Fruit fly (Drosophila melanogaster) whole organism, pupa: ENCODE results near the gene CG32801.

Experiments
- CG10348 ChIP-seq: fragments of 200-800 bp; sonication (Bioruptor generic); IDR thresholded peaks from 2 replicates; pipeline ENCODE4 v1.3.6; 2022; ENCODE audit warnings: missing biosample characterization, missing genetic modification characterization
- CG12605 ChIP-seq: fragments of 200-800 bp; sonication (Bioruptor generic); IDR thresholded peaks from 2 replicates; pipeline ENCODE4 v1.3.6; 2022; ENCODE audit warnings: missing biosample characterization, missing genetic modification characterization
- CG13204 ChIP-seq: fragments of 200-800 bp; sonication (Bioruptor generic); optimal IDR thresholded peaks from 2 replicates; lab custom pipeline; 2018; ENCODE audit warnings: missing biosample characterization, mild to moderate bottlenecking, missing genetic modification characterization, moderate library complexity
- CG14655 ChIP-seq: fragments of 200-800 bp; sonication (Bioruptor generic); optimal IDR thresholded peaks from 3 replicates; lab custom pipeline; 2017; ENCODE audit warnings: mild to moderate bottlenecking, missing biosample characterization, missing genetic modification reagents, missing genetic modification characterization
- CG15710 ChIP-seq: fragments of 200-800 bp; sonication (Bioruptor generic); optimal IDR thresholded peaks from 2 replicates; lab custom pipeline; 2018; ENCODE audit warnings: missing biosample characterization, mild to moderate bottlenecking, missing genetic modification characterization, moderate library complexity
- CG17806 ChIP-seq: fragments of 200-800 bp; sonication (Bioruptor generic); optimal IDR thresholded peaks from 2 replicates; lab custom pipeline; 2018; ENCODE audit warnings: missing biosample characterization, mild to moderate bottlenecking, missing genetic modification characterization, moderate library complexity
- CG32121 ChIP-seq: fragments of 200-800 bp; sonication (Bioruptor generic); IDR thresholded peaks from 2 replicates; pipeline ENCODE4 v1.3.6; 2022; ENCODE audit warnings: missing biosample characterization, missing genetic modification characterization
- CG34367 ChIP-seq: fragments of 200-800 bp; sonication (Bioruptor generic); optimal IDR thresholded peaks from 2 replicates; lab custom pipeline; 2018; ENCODE audit warnings: missing biosample characterization, mild to moderate bottlenecking, missing genetic modification characterization
- CG4496 ChIP-seq: fragments of 200-800 bp; sonication (Bioruptor generic); IDR thresholded peaks from 3 replicates; pipeline ENCODE4 v1.3.6; 2022; ENCODE audit warnings: missing biosample characterization, missing genetic modification characterization
- CG8159 ChIP-seq: fragments of 200-800 bp; sonication (Bioruptor generic); optimal IDR thresholded peaks from 3 replicates; lab custom pipeline; 2018; ENCODE audit warnings: missing biosample characterization, mild to moderate bottlenecking, missing genetic modification characterization, moderate library complexity
- CG8301 ChIP-seq: fragments of 200-800 bp; sonication (Bioruptor generic); optimal IDR thresholded peaks from 2 replicates; lab custom pipeline; 2018; ENCODE audit warnings: missing biosample characterization, mild to moderate bottlenecking, missing genetic modification characterization
- CG9948 ChIP-seq: fragments of 200-800 bp; sonication (Bioruptor generic); optimal IDR thresholded peaks from 2 replicates; lab custom pipeline; 2018; ENCODE audit warnings: missing biosample characterization, mild to moderate bottlenecking, missing genetic modification characterization, moderate library complexity
- D1 ChIP-seq: fragments of 200-800 bp; sonication (Bioruptor generic); optimal IDR thresholded peaks from 2 replicates; lab custom pipeline; 2018; ENCODE audit warnings: missing biosample characterization, mild to moderate bottlenecking, missing genetic modification characterization, moderate library complexity
- EcR ChIP-seq: fragments of 200-800 bp; sonication (Bioruptor generic); optimal IDR thresholded peaks from 3 replicates; lab custom pipeline; 2019; ENCODE audit warnings: missing biosample characterization, missing genetic modification characterization, mild to moderate bottlenecking, moderate library complexity, missing genetic modification reagents
- Ets98B ChIP-seq: fragments of 200-800 bp; sonication (Bioruptor generic); IDR thresholded peaks from 2 replicates; pipeline ENCODE4 v1.3.6; 2022; ENCODE audit warnings: missing biosample characterization, missing genetic modification characterization
- Pif1A ChIP-seq: fragments of 200-800 bp; sonication (Bioruptor generic); optimal IDR thresholded peaks from 3 replicates; lab custom pipeline; 2016; ENCODE audit warnings: missing biosample characterization, missing genetic modification characterization
- Pif1B ChIP-seq: fragments of 200-800 bp; sonication (Bioruptor generic); optimal IDR thresholded peaks from 3 replicates; lab custom pipeline; 2016; ENCODE audit warnings: missing biosample characterization, missing genetic modification characterization
- Snoo ChIP-seq: fragments of 200-800 bp; sonication (Bioruptor generic); optimal IDR thresholded peaks from 3 replicates; lab custom pipeline; 2017; ENCODE audit warnings: missing biosample characterization, mild to moderate bottlenecking, missing genetic modification characterization, inconsistent platforms
- fd96Ca ChIP-seq: fragments of 200-800 bp; sonication (Bioruptor generic); IDR thresholded peaks from 3 replicates; pipeline ENCODE4 v1.3.6; 2022; ENCODE audit warnings: missing biosample characterization, missing genetic modification characterization
- gl ChIP-seq: fragments of 200-800 bp; sonication (Bioruptor generic); optimal IDR thresholded peaks from 2 replicates; lab custom pipeline; 2018; ENCODE audit warnings: missing biosample characterization, mild to moderate bottlenecking, missing genetic modification characterization
- rn ChIP-seq: fragments of 200-800 bp; sonication (Bioruptor generic); IDR thresholded peaks from 2 replicates; pipeline ENCODE4 v1.3.6; 2022; ENCODE audit warnings: missing biosample characterization, missing genetic modification characterization

Gene CG32801

dm6 chrX:1880139-1880556 lies 22.8 kb downstream of the CG32801 start, which contains the start of gene Coa8:
Coa8 (plus strand) TSS chrX:1880282.
- TF ChIP-seq D1 (tag; lab: Kevin White, UChicago) (no peak), rn (GFP tag; lab: Robert Waterston, UW) (no peak), Pif1B (GFP tag; lab: Kevin White, UChicago) (no peak), EcR (GFP tag; lab: Kevin White, UChicago) (no peak), CG15710 (peak; percentile 35), CG14655 (GFP tag; lab: Kevin White, UChicago) (no peak), CG8159 (tag; lab: Kevin White, UChicago) (peak; percentile 35), CG12605 (0 out of 2 replicates have a peak, but pooled peaks have one; percentile 13), CG8301 (no peak), CG9948 (tag; lab: Kevin White, UChicago) (no peak), Pif1A (GFP tag; lab: Kevin White, UChicago) (no peak), CG32121 (GFP tag; lab: Robert Waterston, UW) (no peak; the same call in 1 of the 2 replicates), CG10348 (no peak), gl (no peak), CG17806 (tag; lab: Kevin White, UChicago) (no peak), CG34367 (peak; percentile 32), Ets98B (peak; percentile 35), CG13204 (GFP tag; lab: Kevin White, UChicago) (no peak), CG4496 (peak; percentile 67; the same call in 2 of the 3 replicates), fd96Ca (GFP tag; lab: Robert Waterston, UW) (peak; percentile 51; the same call in 2 of the 3 replicates), Snoo (peak; percentile 12)

dm6 chrX:1879606-1880110 lies 23.3 kb downstream of the CG32801 start, which contains the start of gene CG14818:
CG14818 (minus strand) TSS chrX:1879774.
- TF ChIP-seq CG17806 (tag; lab: Kevin White, UChicago) = peak; percentile 33
- peak; percentile 17; the same call in 1 of the 2 replicates for TF ChIP-seq Ets98B
- no peak for TF ChIP-seq D1 (tag; lab: Kevin White, UChicago)
- TF ChIP-seq Pif1A (GFP tag; lab: Kevin White, UChicago) = no peak
- peak; percentile 71 for TF ChIP-seq fd96Ca (GFP tag; lab: Robert Waterston, UW)
- peak; percentile 49 for TF ChIP-seq Snoo
- 0 out of 2 replicates have a peak, but pooled peaks have one; percentile 24 for TF ChIP-seq CG12605
- TF ChIP-seq gl = no peak
- TF ChIP-seq CG15710 = peak; percentile 46
- TF ChIP-seq CG8301 = peak; percentile 43
- peak; percentile 44; the same call in 1 of the 3 replicates for TF ChIP-seq CG4496
- no peak for TF ChIP-seq CG13204 (GFP tag; lab: Kevin White, UChicago)
- peak; percentile 38; the same call in 1 of the 2 replicates for TF ChIP-seq rn (GFP tag; lab: Robert Waterston, UW)
- TF ChIP-seq CG34367 = peak; percentile 36
- TF ChIP-seq CG9948 (tag; lab: Kevin White, UChicago) = peak; percentile 30
- no peak for TF ChIP-seq CG10348
- peak; percentile 39 for TF ChIP-seq CG8159 (tag; lab: Kevin White, UChicago)

- TF ChIP-seq CG15710 = peak; percentile 34
- TF ChIP-seq CG4496 = peak; percentile 76
- peak; percentile 58 for TF ChIP-seq CG34367
- no peak for TF ChIP-seq CG32121 (GFP tag; lab: Robert Waterston, UW)
- TF ChIP-seq CG10348 = no peak
- no peak for TF ChIP-seq CG12605
- TF ChIP-seq Snoo = peak; percentile 82
- no peak for TF ChIP-seq Pif1B (GFP tag; lab: Kevin White, UChicago)
- TF ChIP-seq CG17806 (tag; lab: Kevin White, UChicago) = peak; percentile 4
- TF ChIP-seq CG8301 = no peak
- TF ChIP-seq rn (GFP tag; lab: Robert Waterston, UW) = no peak
- no peak for TF ChIP-seq D1 (tag; lab: Kevin White, UChicago)
- TF ChIP-seq fd96Ca (GFP tag; lab: Robert Waterston, UW) = no peak
- TF ChIP-seq CG9948 (tag; lab: Kevin White, UChicago) = no peak
- TF ChIP-seq Ets98B = peak; percentile 8; the same call in 1 of the 2 replicates
- TF ChIP-seq CG8159 (tag; lab: Kevin White, UChicago) = no peak
- TF ChIP-seq EcR (GFP tag; lab: Kevin White, UChicago) = peak; percentile 62
- peak; percentile 54 for TF ChIP-seq gl
- TF ChIP-seq CG13204 (GFP tag; lab: Kevin White, UChicago) = no peak
- no peak for TF ChIP-seq Pif1A (GFP tag; lab: Kevin White, UChicago)
- TF ChIP-seq CG14655 (GFP tag; lab: Kevin White, UChicago) = no peak
These were observed 25.8 kb downstream of the CG32801 start, which contains the start of the genes CG14817 and CG14805 for dm6 chrX:1877107-1877736. CG14817 (minus strand) TSS chrX:1877270. CG14805 (plus strand) TSS chrX:1877317.

dm6 chrX:1873515-1874126 lies 29.4 kb downstream of the CG32801 start, which contains the start of the genes Pgam5 and Vps26:
Pgam5 (minus strand) TSS chrX:1873565.
Vps26 (plus strand) TSS chrX:1873853.
- TF ChIP-seq D1 (tag; lab: Kevin White, UChicago) = no peak
- no peak for TF ChIP-seq CG8159 (tag; lab: Kevin White, UChicago)
- no peak for TF ChIP-seq CG17806 (tag; lab: Kevin White, UChicago)
- no peak for TF ChIP-seq Pif1A (GFP tag; lab: Kevin White, UChicago)
- no peak for TF ChIP-seq rn (GFP tag; lab: Robert Waterston, UW)

- TF ChIP-seq Ets98B = peak; percentile 29; the same call in 1 of the 2 replicates
- TF ChIP-seq gl = no peak
These were observed 34.3 kb downstream of the CG32801 start, which contains the start of the genes CG14803 and Pex5 for dm6 chrX:1868586-1869111. CG14803 (plus strand) TSS chrX:1868870. Pex5 (minus strand) TSS chrX:1869061.
